Worm (Caenorhabditis elegans): ENCODE data around the gene fln-2.

DNA sequence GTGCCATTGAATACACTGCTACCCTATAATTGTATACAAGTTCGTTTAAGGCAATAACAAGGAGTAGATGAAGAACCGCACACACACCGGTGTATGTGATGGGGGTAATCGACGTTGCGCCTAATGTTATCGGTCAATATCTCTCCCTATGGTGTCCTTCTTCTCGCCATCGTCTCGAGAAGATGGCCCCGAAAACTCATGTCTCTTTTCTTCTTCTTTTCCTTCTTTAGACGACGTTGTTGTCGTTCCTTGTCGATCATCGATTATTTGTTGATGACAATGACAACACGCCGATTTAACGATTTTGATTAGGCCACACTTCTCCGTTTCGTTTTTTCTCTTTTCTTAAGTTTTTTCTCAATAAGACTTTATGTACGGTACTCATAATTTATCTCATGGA lies 11.6 kb downstream of the fln-2 start:
- TF ChIP-seq alr-1 (tag; optimal IDR thresholded peaks at IDR 0.05; ENCODE audit: borderline replicate concordance): no peak
- no peak for TF ChIP-seq ceh-88 (GFP tag; IDR thresholded peaks at IDR 0.05)
- no peak for TF ChIP-seq fkh-10 (GFP tag; optimal IDR thresholded peaks at IDR 0.05)
- TF ChIP-seq F16B12.6 (tag; optimal IDR thresholded peaks at IDR 0.05): no peak
- TF ChIP-seq sup-37 (GFP tag; optimal IDR thresholded peaks at IDR 0.05): no peak
- no peak for TF ChIP-seq zag-1 (tag; optimal IDR thresholded peaks at IDR 0.05)
- no peak for TF ChIP-seq xbp-1 (tag; optimal IDR thresholded peaks at IDR 0.05)
- no peak for TF ChIP-seq lin-15B (tag; optimal IDR thresholded peaks at IDR 0.05)
- TF ChIP-seq fos-1 (tag; optimal IDR thresholded peaks at IDR 0.05): no peak
- no peak for TF ChIP-seq unc-86 (tag; optimal IDR thresholded peaks at IDR 0.05)
